Worm (Caenorhabditis elegans) whole organism, early embryonic: ENCODE data around the gene srz-19.

Experiments
- aly-1 ChIP-seq: sonication (generic microtip); optimal IDR thresholded peaks from 2 replicates; lab custom pipeline; 2016; ENCODE audit warnings: missing genetic modification characterization, missing compliant biosample characterization
- ama-1 ChIP-seq: fragments of 150-350 bp; optimal IDR thresholded peaks from 2 replicates; lab custom pipeline; 2014
- ets-7 ChIP-seq: sonication (generic microtip); optimal IDR thresholded peaks from 2 replicates; lab custom pipeline; 2016; ENCODE audit warnings: missing genotype, missing genetic modification characterization, missing compliant biosample characterization
- flt-1 ChIP-seq: fragments of 200-800 bp; sonication (Bioruptor generic); IDR thresholded peaks from 2 replicates; pipeline ENCODE4 v1.3.6; 2022; ENCODE audit warnings: missing genetic modification characterization, missing compliant biosample characterization
- hmg-4 ChIP-seq: fragments of 200-800 bp; sonication (Bioruptor generic); optimal IDR thresholded peaks from 2 replicates; lab custom pipeline; 2018; ENCODE audit warnings: mild to moderate bottlenecking, missing genetic modification characterization, missing compliant biosample characterization
- hnd-1 ChIP-seq: sonication (generic microtip); optimal IDR thresholded peaks from 2 replicates; lab custom pipeline; 2016; ENCODE audit warnings: missing genetic modification characterization, missing compliant biosample characterization
- scrt-1 ChIP-seq: fragments of 200-800 bp; sonication (Bioruptor generic); IDR thresholded peaks from 2 replicates; pipeline ENCODE4 v1.3.6; 2022; ENCODE audit warnings: missing genetic modification characterization, missing compliant biosample characterization

- no peak for TF ChIP-seq flt-1 (GFP tag; lab: Robert Waterston, UW)
- TF ChIP-seq hnd-1, result no peak
- TF ChIP-seq ama-1 (lab: Kevin White, UChicago), result no peak
- no peak for TF ChIP-seq ets-7 (tag; lab: Kevin White, UChicago)
- no peak for TF ChIP-seq aly-1 (tag; lab: Kevin White, UChicago)
- TF ChIP-seq scrt-1 (GFP tag; lab: Robert Waterston, UW), result no peak
- no peak for TF ChIP-seq hmg-4
Measured at ce11 chrIV:3869875-3870274, 49.7 kb upstream of the srz-19 start.
